Worm (Caenorhabditis elegans): ENCODE measurements around the gene acr-24.

DNA sequence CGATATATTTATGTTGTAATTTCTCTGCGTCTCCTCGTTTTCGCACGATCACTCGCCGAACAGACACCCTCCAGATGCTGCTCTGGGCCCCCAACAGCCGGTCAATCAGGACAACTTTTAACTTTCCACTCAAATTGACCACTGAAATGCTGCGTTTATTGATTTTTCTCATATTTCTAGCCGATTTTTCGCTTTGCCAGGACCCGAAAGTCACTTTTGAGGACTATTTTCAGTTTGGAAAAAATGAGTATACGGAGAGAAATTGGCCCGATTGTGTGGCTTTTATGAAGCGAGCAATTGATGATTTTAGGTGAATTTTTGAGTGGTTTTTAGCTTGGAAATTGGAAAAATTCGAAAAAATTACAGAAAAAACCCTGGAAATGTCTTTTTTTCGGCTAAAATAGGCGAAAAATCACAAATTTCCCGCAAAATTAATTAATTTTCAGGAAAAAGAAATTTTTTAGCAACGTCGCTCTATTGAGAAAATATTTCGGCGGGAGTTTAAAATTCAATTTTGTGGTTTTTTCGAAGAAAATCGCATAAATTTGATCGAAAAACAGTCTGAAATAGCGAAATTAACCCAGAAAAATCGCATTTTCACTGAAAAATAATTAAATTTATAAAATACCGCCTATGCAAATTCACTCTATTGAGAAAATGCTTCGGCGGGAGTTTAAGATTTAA, 23.6 kb upstream of the acr-24 start, which contains the start of gene Y73F8A.26:
- no peak for TF ChIP-seq lin-13 (GFP tag; optimal IDR thresholded peaks at IDR 0.05)
- no peak for TF ChIP-seq pag-3 (tag; optimal IDR thresholded peaks at IDR 0.05; ENCODE audit: borderline replicate concordance, insufficient read depth)
- TF ChIP-seq ceh-63 (GFP tag; optimal IDR thresholded peaks at IDR 0.05): no peak
- TF ChIP-seq lin-15B (tag; optimal IDR thresholded peaks at IDR 0.05): no peak

Measured in whole organism, L1 larva.